Fruit fly (Drosophila melanogaster) whole organism, embryonic: Measurements from ENCODE around the gene UQCR-C2.

Source experiments
- Atf6 ChIP-seq: fragments of 200-800 bp; sonication (Bioruptor generic); IDR thresholded peaks from 2 replicates; pipeline ENCODE4 v1.3.6; 2022; ENCODE audit warnings: missing biosample characterization, missing genetic modification characterization
- CG10147 ChIP-seq: fragments of 200-800 bp; sonication (Bioruptor generic); optimal IDR thresholded peaks from 2 replicates; lab custom pipeline; 2019; ENCODE audit warnings: missing biosample characterization, mild to moderate bottlenecking, missing genetic modification characterization, moderate library complexity
- CG10565 ChIP-seq: fragments of 200-800 bp; sonication (Bioruptor generic); optimal IDR thresholded peaks from 3 replicates; lab custom pipeline; 2016; ENCODE audit warnings: missing biosample characterization, mild to moderate bottlenecking, missing genetic modification characterization
- CG11456 ChIP-seq: fragments of 200-800 bp; sonication (Bioruptor generic); IDR thresholded peaks from 3 replicates; pipeline ENCODE4 v1.3.6; 2022; ENCODE audit warnings: missing biosample characterization, missing genetic modification characterization
- CG12942 ChIP-seq: fragments of 200-800 bp; sonication (Bioruptor generic); optimal IDR thresholded peaks from 3 replicates; lab custom pipeline; 2016; ENCODE audit warnings: missing biosample characterization, missing genetic modification characterization
- CG15514 ChIP-seq: fragments of 200-800 bp; sonication (Bioruptor generic); optimal IDR thresholded peaks from 3 replicates; lab custom pipeline; 2017; ENCODE audit warnings: missing biosample characterization, missing genetic modification characterization, mild to moderate bottlenecking, moderate library complexity, missing genetic modification reagents
- CG15696 ChIP-seq: fragments of 200-800 bp; sonication (Bioruptor generic); optimal IDR thresholded peaks from 2 replicates; lab custom pipeline; 2019; ENCODE audit warnings: missing biosample characterization, mild to moderate bottlenecking, missing genetic modification characterization, moderate library complexity
- CG16813 ChIP-seq: fragments of 200-800 bp; sonication (Bioruptor generic); IDR thresholded peaks from 3 replicates; pipeline ENCODE4 v1.3.6; 2022; ENCODE audit warnings: missing biosample characterization, missing genetic modification characterization; ENCODE audit not compliant: partially characterized antibody
- CG17186 ChIP-seq: fragments of 200-800 bp; sonication (Bioruptor generic); optimal IDR thresholded peaks from 3 replicates; lab custom pipeline; 2017; ENCODE audit warnings: missing biosample characterization, missing genetic modification reagents, missing genetic modification characterization
- CG18619 ChIP-seq: fragments of 200-800 bp; sonication (Bioruptor generic); optimal IDR thresholded peaks from 3 replicates; lab custom pipeline; 2017; ENCODE audit warnings: missing biosample characterization, mild to moderate bottlenecking, missing genetic modification characterization
- CG2712 ChIP-seq: fragments of 200-800 bp; optimal IDR thresholded peaks from 3 replicates; lab custom pipeline; 2019; ENCODE audit warnings: missing biosample characterization, mild to moderate bottlenecking, missing genetic modification characterization, moderate library complexity
- CG30020 ChIP-seq: fragments of 200-800 bp; optimal IDR thresholded peaks from 2 replicates; lab custom pipeline; 2019; ENCODE audit warnings: missing biosample characterization, mild to moderate bottlenecking, missing genetic modification characterization, moderate library complexity
- CG31388 ChIP-seq: fragments of 200-800 bp; sonication (Bioruptor generic); optimal IDR thresholded peaks from 2 replicates; lab custom pipeline; 2016; ENCODE audit warnings: missing biosample characterization, missing genetic modification characterization
- CG34224 ChIP-seq: fragments of 200-800 bp; sonication (Bioruptor generic); IDR thresholded peaks from 3 replicates; pipeline ENCODE4 v1.3.6; 2022; ENCODE audit warnings: missing biosample characterization, missing genetic modification characterization; ENCODE audit not compliant: partially characterized antibody
- CG3995 ChIP-seq: fragments of 200-800 bp; sonication (Bioruptor generic); optimal IDR thresholded peaks from 3 replicates; lab custom pipeline; 2016; ENCODE audit warnings: missing biosample characterization, missing genetic modification characterization
- CG4617 ChIP-seq: fragments of 200-800 bp; sonication (Bioruptor generic); optimal IDR thresholded peaks from 3 replicates; lab custom pipeline; 2016; ENCODE audit warnings: missing biosample characterization, missing genetic modification characterization, borderline replicate concordance
- CG6689 ChIP-seq: fragments of 200-800 bp; sonication (Bioruptor generic); IDR thresholded peaks from 2 replicates; pipeline ENCODE4 v1.3.6; 2022; ENCODE audit warnings: missing biosample characterization, missing genetic modification characterization
- CG9437 ChIP-seq: fragments of 200-800 bp; sonication (Bioruptor generic); optimal IDR thresholded peaks from 2 replicates; lab custom pipeline; 2018; ENCODE audit warnings: missing biosample characterization, mild to moderate bottlenecking, missing genetic modification characterization
- CG9727 ChIP-seq: fragments of 200-800 bp; sonication (Bioruptor generic); optimal IDR thresholded peaks from 3 replicates; lab custom pipeline; 2017; ENCODE audit warnings: missing biosample characterization, mild to moderate bottlenecking, missing genetic modification characterization
- CG9932 ChIP-seq: fragments of 200-800 bp; sonication (Bioruptor generic); IDR thresholded peaks from 2 replicates; pipeline ENCODE4 v1.3.6; 2022; ENCODE audit warnings: missing biosample characterization, missing genetic modification characterization
- CTCF ChIP-seq: fragments of 200-800 bp; sonication (Bioruptor generic); optimal IDR thresholded peaks from 2 replicates; lab custom pipeline; 2017; ENCODE audit warnings: missing biosample characterization, mild to moderate bottlenecking, missing genetic modification characterization, moderate library complexity
- D ChIP-seq, 2 experiments: fragments of 200-800 bp in 1 of 2; fragments of >200 bp in 1 of 2; sonication (Bioruptor generic) in 1 of 2; optimal IDR thresholded peaks; 2 replicates in 1 of 2; 3 replicates in 1 of 2; lab custom pipeline; 2017; ENCODE audit warnings: mild to moderate bottlenecking in 1 of 2, missing biosample characterization in 1 of 2, missing genetic modification characterization in 1 of 2, missing genetic modification reagents in 1 of 2
- Dek ChIP-seq: fragments of 200-800 bp; sonication (Bioruptor generic); optimal IDR thresholded peaks from 3 replicates; lab custom pipeline; 2019; ENCODE audit warnings: missing biosample characterization, mild to moderate bottlenecking, missing genetic modification characterization, moderate library complexity
- Dfd ChIP-seq, 2 experiments: fragments of >200 bp; optimal IDR thresholded peaks; 2 replicates each; lab custom pipeline; 2017; ENCODE audit warnings: missing biosample characterization in 2 of 2, missing genetic modification characterization in 2 of 2
- Dip2 ChIP-seq: fragments of 200-800 bp; sonication (Bioruptor generic); IDR thresholded peaks from 2 replicates; pipeline ENCODE4 v1.3.6; 2022; ENCODE audit warnings: missing biosample characterization, missing genetic modification characterization
- Gsc ChIP-seq: fragments of 200-800 bp; sonication (Bioruptor generic); IDR thresholded peaks from 2 replicates; pipeline ENCODE4 v1.3.6; 2022; ENCODE audit warnings: missing biosample characterization, missing genetic modification characterization
- HmgZ ChIP-seq: fragments of 200-800 bp; sonication (Bioruptor generic); optimal IDR thresholded peaks from 2 replicates; lab custom pipeline; 2018; ENCODE audit warnings: missing biosample characterization, mild to moderate bottlenecking, missing genetic modification characterization
- Hr39 ChIP-seq: fragments of >200 bp; optimal IDR thresholded peaks from 2 replicates; lab custom pipeline; 2017
- Max ChIP-seq: fragments of 200-800 bp; sonication (Bioruptor generic); optimal IDR thresholded peaks from 2 replicates; lab custom pipeline; 2016; ENCODE audit warnings: missing biosample characterization, mild to moderate bottlenecking, missing genetic modification characterization
- Rfx ChIP-seq: fragments of 200-800 bp; sonication (Bioruptor generic); IDR thresholded peaks from 2 replicates; pipeline ENCODE4 v1.3.6; 2022; ENCODE audit warnings: missing biosample characterization, missing genetic modification characterization
- Rx ChIP-seq: fragments of 200-800 bp; sonication (Bioruptor generic); IDR thresholded peaks from 2 replicates; pipeline ENCODE4 v1.3.6; 2022; ENCODE audit warnings: missing biosample characterization, missing genetic modification characterization
- Scr ChIP-seq: fragments of 200-800 bp; sonication (Bioruptor generic); IDR thresholded peaks from 2 replicates; pipeline ENCODE4 v1.3.6; 2022; ENCODE audit warnings: missing biosample characterization, missing genetic modification characterization; ENCODE audit not compliant: partially characterized antibody
- Six4 ChIP-seq: fragments of 200-800 bp; sonication (Bioruptor generic); optimal IDR thresholded peaks from 2 replicates; lab custom pipeline; 2016; ENCODE audit warnings: missing biosample characterization, missing genetic modification characterization
- bigmax ChIP-seq: fragments of 200-800 bp; sonication (Bioruptor generic); optimal IDR thresholded peaks from 2 replicates; lab custom pipeline; 2018; ENCODE audit warnings: missing biosample characterization, mild to moderate bottlenecking, missing genetic modification characterization
- bowl ChIP-seq: fragments of 200-800 bp; sonication (Bioruptor generic); IDR thresholded peaks from 2 replicates; pipeline ENCODE4 v1.3.6; 2022; ENCODE audit warnings: missing biosample characterization, missing genetic modification characterization
- cg ChIP-seq: fragments of 200-800 bp; sonication (Bioruptor generic); optimal IDR thresholded peaks from 3 replicates; lab custom pipeline; 2019; ENCODE audit warnings: missing biosample characterization, mild to moderate bottlenecking, missing genetic modification characterization, moderate library complexity
- emc ChIP-seq: fragments of 200-800 bp; sonication (Bioruptor generic); optimal IDR thresholded peaks from 2 replicates; lab custom pipeline; 2016; ENCODE audit warnings: missing biosample characterization, missing genetic modification characterization
- hbn ChIP-seq: fragments of 200-800 bp; sonication (Bioruptor generic); IDR thresholded peaks from 2 replicates; pipeline ENCODE4 v1.3.6; 2022; ENCODE audit warnings: missing biosample characterization, missing genetic modification characterization; ENCODE audit not compliant: partially characterized antibody
- hkb ChIP-seq, 2 experiments: fragments of 200-800 bp in 1 of 2; fragments of >200 bp in 1 of 2; sonication (Bioruptor generic) in 1 of 2; IDR thresholded peaks in 1 of 2; optimal IDR thresholded peaks in 1 of 2; 2 replicates each; pipeline versions ENCODE4 v1.3.6 to Lab custom; 2017 to 2022; ENCODE audit warnings: missing biosample characterization in 1 of 2, missing genetic modification characterization in 1 of 2
- kay ChIP-seq: fragments of 200-800 bp; sonication (Bioruptor generic); optimal IDR thresholded peaks from 2 replicates; lab custom pipeline; 2016; ENCODE audit warnings: missing biosample characterization, missing genetic modification characterization
- nerfin-2 ChIP-seq: fragments of 200-800 bp; sonication (Bioruptor generic); IDR thresholded peaks from 2 replicates; pipeline ENCODE4 v1.3.6; 2022; ENCODE audit warnings: missing biosample characterization, missing genetic modification characterization; ENCODE audit not compliant: partially characterized antibody
- pros ChIP-seq: fragments of 200-800 bp; sonication (Bioruptor generic); optimal IDR thresholded peaks from 3 replicates; lab custom pipeline; 2019; ENCODE audit warnings: missing biosample characterization, mild to moderate bottlenecking, missing genetic modification characterization, moderate library complexity
- row ChIP-seq: fragments of 200-800 bp; sonication (Bioruptor generic); IDR thresholded peaks from 3 replicates; pipeline ENCODE4 v1.3.6; 2022; ENCODE audit warnings: missing biosample characterization, missing genetic modification characterization
- sisA ChIP-seq: fragments of 200-800 bp; sonication (Bioruptor generic); IDR thresholded peaks from 2 replicates; pipeline ENCODE4 v1.3.6; 2022; ENCODE audit warnings: missing biosample characterization, missing genetic modification characterization
- slou ChIP-seq: fragments of 200-800 bp; sonication (Bioruptor generic); optimal IDR thresholded peaks from 3 replicates; lab custom pipeline; 2016; ENCODE audit warnings: missing biosample characterization, missing genetic modification characterization
- stc ChIP-seq: fragments of 200-800 bp; sonication (Bioruptor generic); IDR thresholded peaks from 2 replicates; pipeline ENCODE4 v1.3.6; 2022; ENCODE audit warnings: missing biosample characterization, missing genetic modification characterization
- tap ChIP-seq: fragments of 200-800 bp; optimal IDR thresholded peaks from 3 replicates; lab custom pipeline; 2019; ENCODE audit warnings: missing biosample characterization, mild to moderate bottlenecking, missing genetic modification characterization, moderate library complexity
- tgo ChIP-seq: fragments of 200-800 bp; sonication (Bioruptor generic); IDR thresholded peaks from 3 replicates; pipeline ENCODE4 v1.3.6; 2022; ENCODE audit warnings: missing biosample characterization, missing genetic modification characterization
- unc-4 ChIP-seq: fragments of 200-800 bp; sonication (Bioruptor generic); IDR thresholded peaks from 2 replicates; pipeline ENCODE4 v1.3.6; 2022; ENCODE audit warnings: missing biosample characterization, missing genetic modification characterization; ENCODE audit not compliant: partially characterized antibody
- wdn ChIP-seq: fragments of 200-800 bp; sonication (Bioruptor generic); IDR thresholded peaks from 2 replicates; pipeline ENCODE4 v1.3.6; 2022; ENCODE audit warnings: missing biosample characterization, missing genetic modification characterization
- wor ChIP-seq: fragments of 200-800 bp; sonication (Bioruptor generic); IDR thresholded peaks from 2 replicates; pipeline ENCODE4 v1.3.6; 2022; ENCODE audit warnings: missing biosample characterization, missing genetic modification characterization

UQCR-C2 gene

DNA sequence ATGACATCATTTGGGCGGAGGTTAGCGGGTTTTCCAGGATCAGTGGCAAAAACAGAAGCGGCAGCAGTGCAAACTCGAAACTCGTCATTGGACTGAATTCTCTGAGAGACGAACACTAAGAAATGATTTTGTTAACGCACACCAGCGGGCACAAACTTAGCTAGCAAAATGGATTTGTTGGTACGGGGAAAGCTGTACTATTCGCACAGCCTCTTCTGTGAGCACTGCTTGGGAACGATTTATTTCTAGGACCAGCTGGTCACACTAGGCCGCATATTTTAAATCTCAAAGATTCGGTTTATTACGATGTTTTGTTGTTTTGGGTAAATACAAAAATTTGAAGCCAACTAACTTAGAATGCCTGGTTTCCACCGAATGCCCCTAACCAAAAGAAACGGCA, 25.2 kb downstream of the UQCR-C2 start, which contains the start of gene CG4098 (continued):
- TF ChIP-seq Gsc (GFP tag; lab: Robert Waterston, UW), result no peak
- no peak for TF ChIP-seq Dip2
- no peak for TF ChIP-seq CG17186 (GFP tag; lab: Kevin White, UChicago)
- TF ChIP-seq tgo (GFP tag; lab: Robert Waterston, UW), result peak; percentile 69
- no peak for TF ChIP-seq Max (GFP tag; lab: Kevin White, UChicago)
- TF ChIP-seq CG11456, result peak; percentile 85; the same call in 2 of the 3 replicates
- peak; percentile 18 for TF ChIP-seq tap (tag; lab: Kevin White, UChicago)
- TF ChIP-seq CG34224 (GFP tag; lab: Robert Waterston, UW), result no peak
- TF ChIP-seq CG10147 (GFP tag; lab: Kevin White, UChicago), result peak; percentile 13
- no peak for TF ChIP-seq CG31388
- TF ChIP-seq kay (GFP tag; lab: Kevin White, UChicago), result peak; percentile 2
- no peak for TF ChIP-seq D (optimal IDR thresholded peaks at IDR 0.05; lab: Kevin White, UChicago)
- no peak for TF ChIP-seq D (GFP tag; optimal IDR thresholded peaks at IDR 0.05; lab: Kevin White, UChicago)
- TF ChIP-seq Six4 (GFP tag; lab: Kevin White, UChicago), result no peak
- TF ChIP-seq cg (GFP tag; lab: Kevin White, UChicago), result no peak
- no peak for TF ChIP-seq emc (GFP tag; lab: Kevin White, UChicago)
- TF ChIP-seq bowl (GFP tag; lab: Robert Waterston, UW), result no peak
- TF ChIP-seq wdn (GFP tag; lab: Robert Waterston, UW), result peak; percentile 66
- peak; percentile 47; the same call in 1 of the 2 replicates for TF ChIP-seq CG6689
- no peak for TF ChIP-seq Dfd (GFP tag; optimal IDR thresholded peaks at IDR 0.05; lab: Kevin White, UChicago)
- peak; percentile 67 for TF ChIP-seq Atf6
- no peak for TF ChIP-seq Hr39
- no peak for TF ChIP-seq slou (GFP tag; lab: Kevin White, UChicago)
- peak; percentile 88 for TF ChIP-seq CG9932 (GFP tag; lab: Robert Waterston, UW)
- TF ChIP-seq CG12942 (GFP tag; lab: Kevin White, UChicago), result peak; percentile 52
- peak; percentile 79 for TF ChIP-seq HmgZ
- TF ChIP-seq CG10565 (GFP tag; lab: Kevin White, UChicago), result no peak
- no peak for TF ChIP-seq wor
- TF ChIP-seq Rx (GFP tag; lab: Robert Waterston, UW), result 0 out of 2 replicates have a peak, but pooled peaks have one; percentile 32

dm6 chr3L:16610201-16610600, 26.3 kb downstream of the UQCR-C2 start, which contains the start of gene Prosbeta6:
TSS of gene Prosbeta6 (minus strand) at chr3L:16610418.
- no peak for TF ChIP-seq CG15514
- TF ChIP-seq CG4617 (GFP tag; lab: Kevin White, UChicago), result peak; percentile 29
- TF ChIP-seq Dek (tag; lab: Kevin White, UChicago), result no peak
- no peak for TF ChIP-seq CTCF (GFP tag; lab: Kevin White, UChicago)
- no peak for TF ChIP-seq sisA (GFP tag; lab: Robert Waterston, UW)
- TF ChIP-seq row (GFP tag; lab: Robert Waterston, UW), result peak; percentile 49; the same call in 2 of the 3 replicates
- no peak for TF ChIP-seq nerfin-2 (GFP tag; lab: Robert Waterston, UW)
- no peak for TF ChIP-seq CG9437 (GFP tag; lab: Kevin White, UChicago)
- TF ChIP-seq hkb (optimal IDR thresholded peaks at IDR 0.05; lab: Kevin White, UChicago), result no peak
- TF ChIP-seq hkb (GFP tag; IDR thresholded peaks at IDR 0.05; lab: Robert Waterston, UW), result no peak
- peak; percentile 44; the same call in 2 of the 3 replicates for TF ChIP-seq CG16813 (GFP tag; lab: Robert Waterston, UW)
- peak; percentile 59 for TF ChIP-seq Scr (GFP tag; lab: Robert Waterston, UW)
- no peak for TF ChIP-seq CG18619 (GFP tag; lab: Kevin White, UChicago)
- TF ChIP-seq CG15696 (tag; lab: Kevin White, UChicago), result no peak
- no peak for TF ChIP-seq CG9727 (GFP tag; lab: Kevin White, UChicago)
- peak; percentile 54; the same call in 1 of the 2 replicates for TF ChIP-seq unc-4
- peak; percentile 18 for TF ChIP-seq CG2712 (tag; lab: Kevin White, UChicago)
- no peak for TF ChIP-seq Rfx (GFP tag; lab: Robert Waterston, UW)
- peak; percentile 14 for TF ChIP-seq CG30020
- TF ChIP-seq pros (GFP tag; lab: Kevin White, UChicago), result no peak
- peak; percentile 50; the same call in 2 of the 3 replicates for TF ChIP-seq CG34224 (GFP tag; lab: Robert Waterston, UW)
- peak; percentile 56 for TF ChIP-seq bigmax (GFP tag; lab: Kevin White, UChicago)
- peak; percentile 43 for TF ChIP-seq hbn
- TF ChIP-seq stc, result no peak
- peak; percentile 26 for TF ChIP-seq CG3995
